Worm (Caenorhabditis elegans): ENCODE measurements around the gene eri-9.

- TF ChIP-seq ref-1 (GFP tag; conservative IDR thresholded peaks at IDR 0.05) = no peak
- no peak for TF ChIP-seq flt-1 (GFP tag; IDR thresholded peaks at IDR 0.05)
- no peak for TF ChIP-seq klf-2 (GFP tag; conservative IDR thresholded peaks at IDR 0.05)
- no peak for TF ChIP-seq T22C8.4 (GFP tag; IDR thresholded peaks at IDR 0.05)
These were observed 28.0 kb downstream of the eri-9 start, which contains the start of gene C27F2.4 for ce11 chrIII:4960204-4960603.

Data from whole organism, midembryonic.